Worm (Caenorhabditis elegans): ENCODE results near the gene Y43F8C.15.

DNA sequence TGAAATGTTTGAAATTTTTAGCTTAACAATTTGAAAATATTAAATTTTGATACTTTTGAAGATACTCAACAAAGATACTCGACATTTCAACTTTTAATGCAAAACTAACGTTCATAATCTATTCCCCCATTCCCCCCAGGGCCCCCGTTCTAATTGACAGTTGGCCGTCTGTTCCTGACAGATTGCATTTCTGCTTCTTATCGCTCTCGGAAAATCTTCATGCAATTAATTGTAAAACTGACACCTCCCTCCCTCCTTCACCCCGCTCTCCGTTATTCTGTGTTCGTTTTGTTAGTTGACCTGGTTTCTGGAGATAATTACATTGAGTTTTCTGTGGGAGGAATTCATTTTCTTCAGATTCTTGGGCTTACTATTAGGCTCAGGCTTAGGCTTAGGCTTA is 7.5 kb upstream of the Y43F8C.15 start:
- TF ChIP-seq skn-1 (tag; optimal IDR thresholded peaks at IDR 0.05) (no peak), blmp-1 (tag; optimal IDR thresholded peaks at IDR 0.05; ENCODE audit: insufficient read depth) (no peak), ceh-82 (tag; optimal IDR thresholded peaks at IDR 0.05) (no peak), elt-3 (tag; optimal IDR thresholded peaks at IDR 0.05) (no peak), egl-27 (tag; optimal IDR thresholded peaks at IDR 0.05) (no peak)

All from whole organism, L2 larva.